Worm (Caenorhabditis elegans) whole organism, L4 larva: Measurements from ENCODE around the gene ints-7.

Source experiments
- D1046.2 ChIP-seq: fragments of 200-800 bp; sonication (Bioruptor generic); IDR thresholded peaks from 2 replicates; pipeline ENCODE4 v1.3.6; 2022; ENCODE audit warnings: missing genetic modification characterization, missing compliant biosample characterization
- F44E2.7 ChIP-seq: fragments of 200-800 bp; sonication (Bioruptor generic); IDR thresholded peaks from 2 replicates; pipeline ENCODE4 v2.1.2; 2022; ENCODE audit warnings: missing genetic modification characterization, missing compliant biosample characterization
- F49E8.2 ChIP-seq: sonication (generic microtip); optimal IDR thresholded peaks from 2 replicates; lab custom pipeline; 2016; ENCODE audit warnings: missing compliant biosample characterization, mild to moderate bottlenecking, missing genetic modification characterization, borderline replicate concordance
- T20F7.1 ChIP-seq: fragments of 200-800 bp; sonication (Bioruptor generic); optimal IDR thresholded peaks from 2 replicates; lab custom pipeline; 2018; ENCODE audit warnings: mild to moderate bottlenecking, missing genetic modification characterization, missing compliant biosample characterization
- Y48G9A.11 ChIP-seq: fragments of 200-800 bp; sonication (Bioruptor generic); IDR thresholded peaks from 2 replicates; pipeline ENCODE4 v1.3.6; 2022; ENCODE audit warnings: missing genetic modification reagents, missing genetic modification characterization, missing compliant biosample characterization
- Y5F2A.4 ChIP-seq: fragments of 200-800 bp; sonication (Bioruptor generic); optimal IDR thresholded peaks from 2 replicates; lab custom pipeline; 2018; ENCODE audit warnings: mild to moderate bottlenecking, missing genetic modification characterization, missing compliant biosample characterization
- ZK337.2 ChIP-seq: fragments of 200-800 bp; sonication (Bioruptor generic); IDR thresholded peaks from 2 replicates; pipeline ENCODE4 v1.3.6; 2022; ENCODE audit warnings: missing genetic modification reagents, missing genetic modification characterization, missing compliant biosample characterization
- ZK546.5 ChIP-seq, 2 experiments: sonication (generic microtip); optimal IDR thresholded peaks; 2 replicates each; lab custom pipeline; 2017; ENCODE audit warnings: missing biosample characterization in 2 of 2, missing genetic modification characterization in 2 of 2
- aha-1 ChIP-seq: fragments of 150-350 bp; peaks from one replicate; lab custom pipeline; 2014; ENCODE audit warnings: missing biosample characterization, missing genetic modification characterization
- ceh-62 ChIP-seq: sonication (generic microtip); optimal IDR thresholded peaks from 2 replicates; lab custom pipeline; 2017; ENCODE audit warnings: missing biosample characterization, missing genetic modification characterization
- dmd-8 ChIP-seq: fragments of 200-800 bp; sonication (Bioruptor generic); IDR thresholded peaks from 2 replicates; pipeline ENCODE4 v1.3.6; 2022; ENCODE audit warnings: missing genetic modification characterization, missing compliant biosample characterization
- egl-43 ChIP-seq: fragments of 200-800 bp; sonication (Bioruptor generic); IDR thresholded peaks from 2 replicates; pipeline ENCODE4 v1.3.6; 2022; ENCODE audit warnings: missing genetic modification reagents, missing genetic modification characterization, missing compliant biosample characterization
- fos-1 ChIP-seq: fragments of 150-350 bp; optimal IDR thresholded peaks from 2 replicates; lab custom pipeline; 2014; ENCODE audit warnings: missing biosample characterization, missing genetic modification characterization
- gei-8 ChIP-seq: fragments of 200-800 bp; sonication (Bioruptor generic); optimal IDR thresholded peaks from 2 replicates; lab custom pipeline; 2018; ENCODE audit warnings: mild to moderate bottlenecking, missing genetic modification characterization, missing compliant biosample characterization
- hmg-1.1 ChIP-seq: fragments of 200-800 bp; sonication (Bioruptor generic); IDR thresholded peaks from 2 replicates; pipeline ENCODE4 v1.3.6; 2022; ENCODE audit warnings: missing genetic modification reagents, missing genetic modification characterization, missing compliant biosample characterization
- jun-1 ChIP-seq: fragments of 150-350 bp; optimal IDR thresholded peaks from 2 replicates; lab custom pipeline; 2014; ENCODE audit warnings: missing biosample characterization, missing genetic modification reagents, missing genetic modification characterization
- lin-13 ChIP-seq: fragments of 150-350 bp; optimal IDR thresholded peaks from 2 replicates; lab custom pipeline; 2014; ENCODE audit warnings: missing biosample characterization, missing genetic modification reagents, missing genetic modification characterization
- lin-29 ChIP-seq: fragments of 200-800 bp; sonication (Bioruptor generic); IDR thresholded peaks from 2 replicates; pipeline ENCODE4 v1.3.6; 2022; ENCODE audit warnings: missing genetic modification reagents, missing genetic modification characterization, missing compliant biosample characterization
- madf-9 ChIP-seq: fragments of 200-800 bp; sonication (Bioruptor generic); conservative IDR thresholded peaks from 2 replicates; pipeline ENCODE4 v1.3.6; 2022; ENCODE audit warnings: missing genetic modification reagents, missing genetic modification characterization, missing compliant biosample characterization
- mdt-29 ChIP-seq: fragments of 200-800 bp; sonication (Bioruptor generic); IDR thresholded peaks from 2 replicates; pipeline ENCODE4 v1.3.6; 2022; ENCODE audit warnings: missing genetic modification reagents, missing genetic modification characterization, missing compliant biosample characterization
- mxl-2 ChIP-seq: fragments of 200-800 bp; sonication (Bioruptor generic); conservative IDR thresholded peaks from 2 replicates; pipeline ENCODE4 v1.3.6; 2022; ENCODE audit warnings: missing genetic modification reagents, missing genetic modification characterization, missing compliant biosample characterization
- nhr-102 ChIP-seq: sonication (generic microtip); optimal IDR thresholded peaks from 2 replicates; lab custom pipeline; 2016; ENCODE audit warnings: mild to moderate bottlenecking, missing genetic modification characterization, moderate library complexity, missing compliant biosample characterization
- nhr-25 ChIP-seq: sonication (generic microtip); optimal IDR thresholded peaks from 2 replicates; lab custom pipeline; 2017; ENCODE audit warnings: missing genetic modification characterization, mild to moderate bottlenecking, missing compliant biosample characterization, antibody characterized with exemption, moderate library complexity, borderline replicate concordance; ENCODE audit not compliant: insufficient read depth
- nhr-48 ChIP-seq: sonication (generic microtip); optimal IDR thresholded peaks from 2 replicates; lab custom pipeline; 2016; ENCODE audit warnings: mild to moderate bottlenecking, missing genetic modification characterization, missing compliant biosample characterization
- nhr-6 ChIP-seq: fragments of 150-350 bp; optimal IDR thresholded peaks from 2 replicates; lab custom pipeline; 2014; ENCODE audit warnings: missing biosample characterization, missing genetic modification characterization
- pha-4 ChIP-seq, 2 experiments: fragments of 150-350 bp in 1 of 2; fragments of 200-800 bp in 1 of 2; sonication (Bioruptor generic) in 1 of 2; IDR thresholded peaks in 1 of 2; optimal IDR thresholded peaks in 1 of 2; 2 replicates each; pipeline versions ENCODE4 v1.3.6 to Lab custom; 2014 to 2022; ENCODE audit warnings: missing genetic modification characterization in 2 of 2, missing genetic modification reagents in 2 of 2, missing biosample characterization in 1 of 2, missing compliant biosample characterization in 1 of 2
- rbr-2 ChIP-seq: sonication (generic microtip); optimal IDR thresholded peaks from 2 replicates; lab custom pipeline; 2016; ENCODE audit warnings: missing genotype, missing genetic modification characterization, missing compliant biosample characterization
- snpc-4 ChIP-seq: fragments of 150-350 bp; optimal IDR thresholded peaks from 2 replicates; lab custom pipeline; 2014; ENCODE audit warnings: missing biosample characterization, missing genetic modification characterization
- spr-1 ChIP-seq: sonication (generic microtip); optimal IDR thresholded peaks from 2 replicates; lab custom pipeline; 2016; ENCODE audit warnings: mild to moderate bottlenecking, missing genetic modification characterization, missing compliant biosample characterization
- tag-97 ChIP-seq: fragments of 200-800 bp; sonication (Bioruptor generic); IDR thresholded peaks from 2 replicates; pipeline ENCODE4 v1.3.6; 2022; ENCODE audit warnings: missing genetic modification characterization, missing compliant biosample characterization
- unc-130 ChIP-seq: sonication (generic microtip); optimal IDR thresholded peaks from 2 replicates; lab custom pipeline; 2016; ENCODE audit warnings: missing genetic modification reagents, missing genetic modification characterization, missing compliant biosample characterization
- unc-62 ChIP-seq, 3 experiments: fragments of 150-350 bp in 1 of 3; sonication (generic microtip); optimal IDR thresholded peaks in 2 of 3; peaks in 1 of 3; 1 replicate in 1 of 3; 2 replicates in 2 of 3; lab custom pipeline; 2014 to 2017; ENCODE audit warnings: missing biosample characterization in 3 of 3, missing genetic modification characterization in 3 of 3, missing genetic modification reagents in 3 of 3, missing genotype in 1 of 3
- zfp-3 ChIP-seq: fragments of 200-800 bp; sonication (Bioruptor generic); conservative IDR thresholded peaks from 2 replicates; pipeline ENCODE4 v1.3.6; 2022; ENCODE audit warnings: missing genetic modification reagents, missing genetic modification characterization, missing compliant biosample characterization
- zip-2 ChIP-seq: fragments of 150-350 bp; optimal IDR thresholded peaks from 2 replicates; lab custom pipeline; 2014; ENCODE audit warnings: missing biosample characterization, missing genetic modification characterization
- ztf-7 ChIP-seq: fragments of 150-350 bp; optimal IDR thresholded peaks from 2 replicates; lab custom pipeline; 2014; ENCODE audit warnings: missing biosample characterization, missing genetic modification characterization

The ints-7 gene

DNA sequence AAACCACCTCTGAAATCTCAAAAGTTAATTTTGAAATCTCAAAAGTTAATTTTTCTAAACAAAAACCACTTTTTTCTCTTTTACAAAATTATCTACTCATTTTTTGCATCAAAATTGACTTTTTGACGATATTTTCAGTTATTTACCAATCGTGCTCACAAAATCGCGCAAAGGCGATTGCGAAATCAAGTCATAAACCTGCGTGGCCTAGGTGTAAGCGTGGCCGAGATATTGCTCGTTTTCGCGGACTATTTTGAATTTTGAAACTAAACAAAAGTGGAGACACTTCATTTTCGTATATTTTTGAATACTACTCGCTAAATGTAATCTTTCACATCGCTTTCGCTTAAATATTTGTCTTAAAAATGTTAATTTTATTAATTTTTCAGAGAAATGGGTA, 4.3 kb upstream of the ints-7 start, which contains the start of gene smc-6 (continued):
- TF ChIP-seq spr-1 (tag; lab: Kevin White, UChicago) (no peak), ceh-62 (tag; lab: Kevin White, UChicago) (no peak), nhr-48 (no peak), hmg-1.1 (GFP tag; lab: Robert Waterston, UW) (peak; percentile 40; the same call in 1 of the 2 replicates), tag-97 (GFP tag; lab: Robert Waterston, UW) (no peak), ZK337.2 (GFP tag; lab: Robert Waterston, UW) (no peak), F49E8.2 (tag; lab: Kevin White, UChicago) (no peak), T20F7.1 (GFP tag; lab: Kevin White, UChicago) (no peak), zfp-3 (no peak), ztf-7 (no peak), fos-1 (tag; lab: Kevin White, UChicago) (no peak), rbr-2 (tag; lab: Kevin White, UChicago) (no peak), nhr-102 (tag; lab: Kevin White, UChicago) (no peak), Y48G9A.11 (GFP tag; lab: Robert Waterston, UW) (no peak), unc-62 (GFP tag; optimal IDR thresholded peaks at IDR 0.05 in 1 of 2; lab: Kevin White, UChicago) (no peak), unc-62 (tag; optimal IDR thresholded peaks at IDR 0.05; lab: Kevin White, UChicago) (no peak), lin-29 (GFP tag; lab: Robert Waterston, UW) (no peak), F44E2.7 (no peak), lin-13 (GFP tag; lab: Kevin White, UChicago) (no peak), gei-8 (no peak), mxl-2 (GFP tag; lab: Robert Waterston, UW) (no peak), egl-43 (GFP tag; lab: Robert Waterston, UW) (no peak), madf-9 (no peak), nhr-25 (tag; lab: Kevin White, UChicago) (no peak), nhr-6 (tag; lab: Kevin White, UChicago) (no peak), zip-2 (tag; lab: Kevin White, UChicago) (no peak), unc-130 (GFP tag; lab: Kevin White, UChicago) (no peak), jun-1 (no peak), Y5F2A.4 (GFP tag; lab: Kevin White, UChicago) (no peak), snpc-4 (tag; lab: Kevin White, UChicago) (no peak), ZK546.5 (tag; optimal IDR thresholded peaks at IDR 0.05; lab: Kevin White, UChicago) (no peak), pha-4 (GFP tag; IDR thresholded peaks at IDR 0.05; lab: Robert Waterston, UW) (no peak), pha-4 (tag; optimal IDR thresholded peaks at IDR 0.05; lab: Kevin White, UChicago) (peak; percentile 47), D1046.2 (GFP tag; lab: Robert Waterston, UW) (no peak)

- TF ChIP-seq mdt-29 (GFP tag; lab: Robert Waterston, UW) (no peak), unc-62 (GFP tag; optimal IDR thresholded peaks at IDR 0.05 in 1 of 2; lab: Kevin White, UChicago) (peak in 1 of 2 experiments; percentile 61), unc-62 (tag; optimal IDR thresholded peaks at IDR 0.05; lab: Kevin White, UChicago) (no peak)
- TF ChIP-seq, all 104 proteins: peak for 1
Observed at ce11 chrII:11588304-11588703, 5.7 kb downstream of the ints-7 start.

DNA sequence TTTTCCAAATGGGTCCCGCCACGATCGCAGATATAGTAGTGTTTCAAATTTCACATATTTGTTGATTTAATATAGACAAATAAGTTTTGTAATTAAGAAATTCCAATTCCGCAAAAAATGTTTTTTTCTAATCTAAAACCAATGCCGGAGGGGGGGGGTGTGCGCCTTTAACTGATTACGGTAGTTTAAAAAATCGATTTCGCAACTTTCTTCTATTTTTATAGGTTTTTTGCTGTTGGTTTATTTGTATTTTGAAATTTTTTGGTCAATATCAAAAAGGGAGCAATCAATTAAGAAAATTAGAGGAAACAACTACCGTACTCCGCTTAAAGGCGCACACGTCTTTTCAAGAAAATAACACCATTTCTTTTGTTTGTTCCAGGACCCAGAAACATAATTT, 8.9 kb downstream of the ints-7 start:
- TF ChIP-seq dmd-8 (GFP tag; lab: Robert Waterston, UW), result no peak
- peak; percentile 69 for TF ChIP-seq aha-1

DNA sequence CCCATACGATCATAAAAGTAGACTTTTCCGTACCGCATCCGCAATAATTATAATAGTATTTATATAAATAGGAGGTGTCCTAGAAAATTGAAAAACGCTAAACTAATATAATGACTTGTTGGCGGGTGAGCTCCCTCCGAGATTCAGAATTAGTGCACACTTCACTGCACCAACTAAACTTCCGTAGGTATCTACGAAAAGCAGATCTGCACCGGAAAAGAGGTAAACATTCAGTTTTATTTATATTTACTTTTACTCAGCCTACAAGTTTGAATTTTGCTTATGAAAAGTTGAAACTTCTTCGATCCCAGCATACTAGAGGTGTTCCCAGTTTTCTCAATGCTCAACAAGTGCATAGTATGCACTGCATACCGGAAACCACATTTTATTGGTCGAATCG, 9.4 kb downstream of the ints-7 start, which contains the start of gene F07A11.1:
F07A11.1 (minus strand) TSS at position 101 of the 400 bp plus-strand sequence.
- TF ChIP-seq mdt-29 (GFP tag; lab: Robert Waterston, UW) (no peak), hmg-1.1 (GFP tag; lab: Robert Waterston, UW) (no peak), unc-130 (GFP tag; lab: Kevin White, UChicago) (peak; percentile 10)
